Worm (Caenorhabditis elegans) whole organism, L1 larva: ENCODE results near the gene decr-1.3.

Experiments used
- C04F5.9 ChIP-seq: sonication (generic microtip); optimal IDR thresholded peaks from 2 replicates; lab custom pipeline; 2016; ENCODE audit warnings: missing genetic modification characterization, missing compliant biosample characterization
- C16A3.4 ChIP-seq: fragments of 150-350 bp; optimal IDR thresholded peaks from 2 replicates; lab custom pipeline; 2014; ENCODE audit warnings: missing biosample characterization, missing genetic modification characterization
- Y116A8C.19 ChIP-seq: sonication (generic microtip); optimal IDR thresholded peaks from 2 replicates; lab custom pipeline; 2016; ENCODE audit warnings: missing compliant biosample characterization, missing genetic modification characterization, borderline replicate concordance
- aha-1 ChIP-seq: fragments of 150-350 bp; optimal IDR thresholded peaks from 2 replicates; lab custom pipeline; 2014; ENCODE audit warnings: missing biosample characterization, missing genetic modification characterization
- alr-1 ChIP-seq: fragments of 200-800 bp; sonication (Bioruptor generic); optimal IDR thresholded peaks from 2 replicates; lab custom pipeline; 2018; ENCODE audit warnings: borderline replicate concordance, mild to moderate bottlenecking, missing genetic modification characterization, missing compliant biosample characterization
- aly-2 ChIP-seq: fragments of 150-350 bp; optimal IDR thresholded peaks from 2 replicates; lab custom pipeline; 2014; ENCODE audit warnings: missing biosample characterization, missing genetic modification characterization
- ceh-63 ChIP-seq: fragments of 200-800 bp; sonication (Bioruptor generic); optimal IDR thresholded peaks from 2 replicates; lab custom pipeline; 2018; ENCODE audit warnings: mild to moderate bottlenecking, missing genetic modification characterization, missing compliant biosample characterization
- ceh-82 ChIP-seq, 3 experiments: fragments of 150-350 bp in 1 of 3; sonication (generic microtip) in 2 of 3; optimal IDR thresholded peaks; 2 replicates each; lab custom pipeline; 2014 to 2017; ENCODE audit warnings: missing biosample characterization in 3 of 3, missing genetic modification characterization in 3 of 3
- ceh-90 ChIP-seq: sonication (generic microtip); optimal IDR thresholded peaks from 2 replicates; lab custom pipeline; 2016; ENCODE audit warnings: missing genetic modification characterization, missing compliant biosample characterization
- ces-1 ChIP-seq: fragments of 150-350 bp; optimal IDR thresholded peaks from 2 replicates; lab custom pipeline; 2014; ENCODE audit warnings: missing biosample characterization, missing genetic modification reagents, missing genetic modification characterization
- dpl-1 ChIP-seq, 3 experiments: fragments of 150-350 bp in 2 of 3; sonication (generic microtip) in 1 of 3; optimal IDR thresholded peaks; 2 replicates each; lab custom pipeline; 2014 to 2017; ENCODE audit warnings: missing biosample characterization in 3 of 3, missing genetic modification characterization in 3 of 3, missing genetic modification reagents in 3 of 3
- dsc-1 ChIP-seq: sonication (generic microtip); optimal IDR thresholded peaks from 2 replicates; lab custom pipeline; 2016; ENCODE audit warnings: mild to moderate bottlenecking, missing genetic modification characterization, missing compliant biosample characterization
- egl-13 ChIP-seq: sonication (generic microtip); optimal IDR thresholded peaks from 2 replicates; lab custom pipeline; 2016; ENCODE audit warnings: missing genotype, missing genetic modification reagents, missing genetic modification characterization, missing compliant biosample characterization
- egl-27 ChIP-seq, 2 experiments: fragments of 150-350 bp in 1 of 2; sonication (generic microtip); optimal IDR thresholded peaks; 3 replicates each; lab custom pipeline; 2017 to 2018; ENCODE audit warnings: missing biosample characterization in 2 of 2, missing genetic modification characterization in 2 of 2, missing genetic modification reagents in 2 of 2
- elt-3 ChIP-seq, 6 experiments: fragments of 150-350 bp in 1 of 6; sonication (generic microtip); optimal IDR thresholded peaks; 2 replicates each; lab custom pipeline; 2017 to 2018; ENCODE audit warnings: missing biosample characterization in 6 of 6, missing genetic modification characterization in 6 of 6, inconsistent platforms in 1 of 6
- fkh-8 ChIP-seq: sonication (generic microtip); optimal IDR thresholded peaks from 2 replicates; lab custom pipeline; 2016; ENCODE audit warnings: mild to moderate bottlenecking, missing genetic modification characterization, missing compliant biosample characterization
- fos-1 ChIP-seq: fragments of 150-350 bp; optimal IDR thresholded peaks from 2 replicates; lab custom pipeline; 2014; ENCODE audit warnings: missing biosample characterization, missing genetic modification characterization
- grh-1 ChIP-seq: fragments of 200-800 bp; sonication (Bioruptor generic); IDR thresholded peaks from 2 replicates; pipeline ENCODE4 v1.3.6; 2022; ENCODE audit warnings: missing genetic modification reagents, missing genetic modification characterization, missing compliant biosample characterization
- jun-1 ChIP-seq: fragments of 150-350 bp; optimal IDR thresholded peaks from 2 replicates; lab custom pipeline; 2014; ENCODE audit warnings: missing biosample characterization, missing genetic modification reagents, missing genetic modification characterization
- lin-14 ChIP-seq: fragments of 200-800 bp; sonication (Bioruptor generic); optimal IDR thresholded peaks from 2 replicates; lab custom pipeline; 2018; ENCODE audit warnings: mild to moderate bottlenecking, missing genetic modification characterization, moderate library complexity, missing compliant biosample characterization
- lin-15B ChIP-seq: fragments of 150-350 bp; sonication (generic microtip); optimal IDR thresholded peaks from 3 replicates; lab custom pipeline; 2014; ENCODE audit warnings: missing biosample characterization, missing genetic modification characterization
- lin-35 ChIP-seq, 2 experiments: fragments of 150-350 bp; optimal IDR thresholded peaks; 2 replicates each; lab custom pipeline; 2014; ENCODE audit warnings: missing biosample characterization in 2 of 2, missing genetic modification characterization in 2 of 2, missing genetic modification reagents in 2 of 2
- lsy-2 ChIP-seq, 2 experiments: fragments of 150-350 bp; optimal IDR thresholded peaks; 2 replicates each; lab custom pipeline; 2014; ENCODE audit warnings: missing biosample characterization in 2 of 2, missing genetic modification characterization in 2 of 2
- mdl-1 ChIP-seq, 2 experiments: fragments of 150-350 bp; optimal IDR thresholded peaks; 2 replicates each; lab custom pipeline; 2014 to 2017; ENCODE audit warnings: missing biosample characterization in 2 of 2, missing genetic modification characterization in 2 of 2, inconsistent platforms in 1 of 2
- nhr-11 ChIP-seq: fragments of 150-350 bp; optimal IDR thresholded peaks from 2 replicates; lab custom pipeline; 2014; ENCODE audit warnings: missing biosample characterization, missing genetic modification characterization
- nhr-19 ChIP-seq: fragments of 200-800 bp; sonication (Bioruptor generic); conservative IDR thresholded peaks from 2 replicates; pipeline ENCODE4 v1.3.6; 2022; ENCODE audit warnings: missing genetic modification characterization, missing compliant biosample characterization
- nhr-237 ChIP-seq: fragments of 150-350 bp; optimal IDR thresholded peaks from 2 replicates; lab custom pipeline; 2014; ENCODE audit warnings: missing biosample characterization, missing genetic modification characterization
- nhr-47 ChIP-seq: sonication (generic microtip); optimal IDR thresholded peaks from 2 replicates; lab custom pipeline; 2016; ENCODE audit warnings: mild to moderate bottlenecking, missing genetic modification characterization, moderate library complexity, missing compliant biosample characterization
- nhr-84 ChIP-seq: sonication (generic microtip); optimal IDR thresholded peaks from 2 replicates; lab custom pipeline; 2017; ENCODE audit warnings: missing biosample characterization, missing genetic modification characterization
- pqm-1 ChIP-seq: sonication (generic microtip); optimal IDR thresholded peaks from 3 replicates; lab custom pipeline; 2017; ENCODE audit warnings: missing biosample characterization, missing genetic modification characterization
- rnt-1 ChIP-seq: sonication (generic microtip); optimal IDR thresholded peaks from 2 replicates; lab custom pipeline; 2016; ENCODE audit warnings: mild to moderate bottlenecking, missing genetic modification characterization, moderate library complexity, missing compliant biosample characterization
- skn-1 ChIP-seq: fragments of 150-350 bp; optimal IDR thresholded peaks from 2 replicates; lab custom pipeline; 2014; ENCODE audit warnings: missing biosample characterization, missing genetic modification characterization
- snu-23 ChIP-seq: sonication (generic microtip); optimal IDR thresholded peaks from 2 replicates; lab custom pipeline; 2016; ENCODE audit warnings: missing genetic modification characterization, missing compliant biosample characterization
- sox-4 ChIP-seq: sonication (generic microtip); optimal IDR thresholded peaks from 2 replicates; lab custom pipeline; 2016; ENCODE audit warnings: missing genetic modification characterization, missing compliant biosample characterization
- tbx-2 ChIP-seq: sonication (generic microtip); optimal IDR thresholded peaks from 2 replicates; lab custom pipeline; 2016; ENCODE audit warnings: missing genetic modification characterization, missing compliant biosample characterization
- unc-130 ChIP-seq: fragments of 150-350 bp; optimal IDR thresholded peaks from 2 replicates; lab custom pipeline; 2017; ENCODE audit warnings: missing biosample characterization, missing genetic modification characterization, inconsistent platforms
- vab-15 ChIP-seq: sonication (generic microtip); optimal IDR thresholded peaks from 2 replicates; lab custom pipeline; 2017; ENCODE audit warnings: missing genotype, mild to moderate bottlenecking, missing genetic modification characterization, missing compliant biosample characterization
- zip-4 ChIP-seq: fragments of 200-800 bp; sonication (Bioruptor generic); optimal IDR thresholded peaks from 2 replicates; lab custom pipeline; 2018; ENCODE audit warnings: mild to moderate bottlenecking, missing genetic modification characterization, moderate library complexity, missing compliant biosample characterization
- ztf-4 ChIP-seq: fragments of 150-350 bp; optimal IDR thresholded peaks from 2 replicates; lab custom pipeline; 2014; ENCODE audit warnings: missing biosample characterization, missing genetic modification characterization

The decr-1.3 gene

ce11 chrII:8216433-8216832 is 43.1 kb upstream of the decr-1.3 start, which contains the start of gene M110.3 (continued):
- no peak for TF ChIP-seq alr-1 (tag; lab: Kevin White, UChicago)
- no peak for TF ChIP-seq fos-1 (tag; lab: Kevin White, UChicago)
- no peak for TF ChIP-seq aly-2 (tag; lab: Kevin White, UChicago)
- peak; percentile 66 to 77 for TF ChIP-seq lsy-2 (tag; optimal IDR thresholded peaks at IDR 0.05; lab: Kevin White, UChicago)
- TF ChIP-seq lin-14 (GFP tag; lab: Kevin White, UChicago): peak; percentile 68
- TF ChIP-seq C16A3.4 (tag; lab: Kevin White, UChicago): peak; percentile 35
- no peak for TF ChIP-seq nhr-19 (GFP tag; lab: Robert Waterston, UW)
- TF ChIP-seq fkh-8: peak; percentile 19
- no peak for TF ChIP-seq ces-1 (GFP tag; lab: Kevin White, UChicago)
- no peak for TF ChIP-seq egl-27 (tag; optimal IDR thresholded peaks at IDR 0.05; lab: Kevin White, UChicago)
- TF ChIP-seq dsc-1 (tag; lab: Kevin White, UChicago): peak; percentile 29
- no peak for TF ChIP-seq sox-4 (tag; lab: Kevin White, UChicago)
- no peak for TF ChIP-seq Y116A8C.19 (tag; lab: Kevin White, UChicago)
- peak in 2 of 3 experiments; percentile 4 to 42 for TF ChIP-seq ceh-82 (tag; optimal IDR thresholded peaks at IDR 0.05; lab: Kevin White, UChicago)
- peak; percentile 18 to 58 (median 42) for TF ChIP-seq dpl-1 (GFP tag; optimal IDR thresholded peaks at IDR 0.05; lab: Kevin White, UChicago)
- peak; percentile 50 for TF ChIP-seq nhr-47
- peak in 1 of 2 experiments; percentile 39 for TF ChIP-seq mdl-1 (tag; optimal IDR thresholded peaks at IDR 0.05; lab: Kevin White, UChicago)
- TF ChIP-seq lin-35 (GFP tag; optimal IDR thresholded peaks at IDR 0.05; lab: Kevin White, UChicago): peak; percentile 47 to 63
- TF ChIP-seq jun-1 (tag; lab: Kevin White, UChicago): peak; percentile 8
- peak in 2 of 6 experiments; percentile 2 to 17 for TF ChIP-seq elt-3 (tag; optimal IDR thresholded peaks at IDR 0.05; lab: Kevin White, UChicago)
- TF ChIP-seq nhr-11 (tag; lab: Kevin White, UChicago): no peak
- peak; percentile 44 for TF ChIP-seq C04F5.9
- TF ChIP-seq egl-13 (tag; lab: Kevin White, UChicago): peak; percentile 14
- TF ChIP-seq nhr-237 (tag; lab: Kevin White, UChicago): no peak
- peak; percentile 28 for TF ChIP-seq tbx-2 (tag; lab: Kevin White, UChicago)
- TF ChIP-seq ztf-4 (tag; lab: Kevin White, UChicago): no peak
- TF ChIP-seq, all 84 proteins: peak for 31

DNA sequence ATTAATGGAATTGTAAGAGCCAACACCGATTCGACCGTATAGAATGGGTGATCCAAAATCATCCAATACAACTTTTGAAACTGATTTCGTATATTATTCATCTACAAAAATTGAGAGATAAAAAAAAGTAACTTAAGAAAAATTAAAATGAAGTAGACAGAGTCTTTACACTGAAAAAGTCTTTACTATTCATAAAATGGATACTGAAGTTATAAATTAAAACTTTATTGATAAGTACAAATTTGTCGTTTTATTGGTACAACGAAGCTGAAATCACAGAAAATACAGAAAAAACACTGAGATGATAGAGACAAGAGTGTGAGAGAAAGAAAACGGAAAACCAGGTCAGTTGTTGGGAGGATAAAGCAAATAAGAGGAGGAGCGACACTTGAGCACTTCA is 41.0 kb upstream of the decr-1.3 start, which contains the start of gene M110.10:
M110.10 (minus strand) TSS at position 101 of the 400 bp plus-strand sequence.
- TF ChIP-seq skn-1 (tag; lab: Kevin White, UChicago) (no peak), vab-15 (tag; lab: Kevin White, UChicago) (no peak), nhr-84 (no peak), egl-27 (tag; optimal IDR thresholded peaks at IDR 0.05; lab: Kevin White, UChicago) (no peak), aha-1 (tag; lab: Kevin White, UChicago) (no peak), snu-23 (no peak), ceh-90 (tag; lab: Kevin White, UChicago) (no peak), Y116A8C.19 (tag; lab: Kevin White, UChicago) (no peak), nhr-237 (tag; lab: Kevin White, UChicago) (no peak), rnt-1 (tag; lab: Kevin White, UChicago) (no peak), pqm-1 (no peak), fos-1 (tag; lab: Kevin White, UChicago) (no peak), zip-4 (no peak), C04F5.9 (no peak), ceh-82 (tag; optimal IDR thresholded peaks at IDR 0.05; lab: Kevin White, UChicago) (no peak), ceh-63 (GFP tag; lab: Kevin White, UChicago) (no peak), unc-130 (tag; lab: Kevin White, UChicago) (no peak), grh-1 (no peak), lin-15B (tag; lab: Kevin White, UChicago) (no peak), ztf-4 (tag; lab: Kevin White, UChicago) (no peak)
- TF ChIP-seq, all 84 proteins: peak for 0
